Fruit fly (Drosophila melanogaster) S2 (cell line): ENCODE results near the gene dally.

ENCODE experiments used
- CG8478 ChIP-seq: fragments of >200 bp; optimal IDR thresholded peaks from 2 replicates; lab custom pipeline; 2018
- CTCF ChIP-seq, 2 experiments: fragments of >200 bp; optimal IDR thresholded peaks; 2 replicates each; lab custom pipeline; 2018

DNA sequence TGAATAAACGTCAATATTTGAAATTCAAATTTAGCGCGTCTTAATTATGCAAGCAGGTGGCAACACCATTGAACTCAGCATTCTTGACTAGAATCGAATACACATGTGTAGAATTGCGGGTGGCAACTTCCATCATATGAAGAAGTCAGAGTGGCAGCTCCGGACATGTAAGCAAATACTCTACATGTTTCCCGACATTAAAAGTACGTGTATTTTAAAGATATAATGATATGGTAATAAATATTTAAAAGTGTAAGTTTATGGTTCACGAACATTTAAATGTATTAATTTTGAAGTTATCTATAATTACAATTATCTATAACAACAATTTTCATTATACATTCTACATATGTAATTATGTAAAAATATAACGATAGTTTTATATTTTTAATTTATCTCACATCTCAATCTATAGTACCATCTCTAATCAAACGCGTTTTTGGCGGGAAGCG, 63.9 kb downstream of the dally start, which contains the start of gene Mcm7:
- no peak for TF ChIP-seq CG8478 (lab: Kevin White, UChicago)
- peak; percentile 62 to 76 for TF ChIP-seq CTCF (optimal IDR thresholded peaks at IDR 0.05; lab: Kevin White, UChicago)
